Worm (Caenorhabditis elegans) whole organism, late embryonic: ENCODE measurements around the gene vab-3.

Source experiments
- C08G9.2 ChIP-seq: sonication (generic microtip); optimal IDR thresholded peaks from 2 replicates; lab custom pipeline; 2016; ENCODE audit warnings: mild to moderate bottlenecking, missing genetic modification characterization, moderate library complexity, missing compliant biosample characterization
- C38D4.7 ChIP-seq: fragments of 200-800 bp; sonication (Bioruptor generic); optimal IDR thresholded peaks from 2 replicates; lab custom pipeline; 2018; ENCODE audit warnings: mild to moderate bottlenecking, missing genetic modification characterization, moderate library complexity, missing compliant biosample characterization
- F13H6.1 ChIP-seq: sonication (generic microtip); optimal IDR thresholded peaks from 2 replicates; lab custom pipeline; 2016; ENCODE audit warnings: missing genetic modification characterization, missing compliant biosample characterization
- K02D7.2 ChIP-seq: sonication (generic microtip); optimal IDR thresholded peaks from 2 replicates; lab custom pipeline; 2017; ENCODE audit warnings: mild to moderate bottlenecking, missing genetic modification characterization, missing compliant biosample characterization
- K09A11.1 ChIP-seq: sonication (generic microtip); optimal IDR thresholded peaks from 2 replicates; lab custom pipeline; 2017; ENCODE audit warnings: antibody characterized with exemption, mild to moderate bottlenecking, missing genetic modification characterization, missing compliant biosample characterization; ENCODE audit not compliant: insufficient read depth
- Y22D7AL.16 ChIP-seq: sonication (generic microtip); optimal IDR thresholded peaks from 2 replicates; lab custom pipeline; 2016; ENCODE audit warnings: missing genetic modification characterization, missing compliant biosample characterization
- ahr-1 ChIP-seq: sonication (generic microtip); optimal IDR thresholded peaks from 2 replicates; lab custom pipeline; 2016; ENCODE audit warnings: missing genetic modification characterization, missing compliant biosample characterization
- ama-1 ChIP-seq: fragments of 150-350 bp; optimal IDR thresholded peaks from 2 replicates; lab custom pipeline; 2014
- ceh-14 ChIP-seq: sonication (generic microtip); optimal IDR thresholded peaks from 2 replicates; lab custom pipeline; 2016; ENCODE audit warnings: missing genotype, missing genetic modification characterization, missing compliant biosample characterization
- ceh-18 ChIP-seq: sonication (generic microtip); optimal IDR thresholded peaks from 2 replicates; lab custom pipeline; 2016; ENCODE audit warnings: missing genetic modification characterization, missing compliant biosample characterization
- ceh-2 ChIP-seq: sonication (generic microtip); optimal IDR thresholded peaks from 2 replicates; lab custom pipeline; 2016; ENCODE audit warnings: missing genotype, missing genetic modification characterization, missing compliant biosample characterization
- ceh-34 ChIP-seq: sonication (generic microtip); optimal IDR thresholded peaks from 2 replicates; lab custom pipeline; 2016; ENCODE audit warnings: mild to moderate bottlenecking, missing genetic modification characterization, missing compliant biosample characterization
- ceh-45 ChIP-seq: fragments of 200-800 bp; sonication (Bioruptor generic); IDR thresholded peaks from 2 replicates; pipeline ENCODE4 v1.3.6; 2022; ENCODE audit warnings: missing genetic modification reagents, missing genetic modification characterization, missing compliant biosample characterization
- ceh-48 ChIP-seq: sonication (generic microtip); optimal IDR thresholded peaks from 2 replicates; lab custom pipeline; 2016; ENCODE audit warnings: missing genetic modification characterization, inconsistent platforms, missing compliant biosample characterization
- ceh-9 ChIP-seq: sonication (generic microtip); optimal IDR thresholded peaks from 2 replicates; lab custom pipeline; 2016; ENCODE audit warnings: mild to moderate bottlenecking, missing genetic modification characterization, inconsistent platforms, missing compliant biosample characterization
- dmd-4 ChIP-seq: sonication (generic microtip); optimal IDR thresholded peaks from 2 replicates; lab custom pipeline; 2016; ENCODE audit warnings: borderline replicate concordance, missing genetic modification characterization, missing compliant biosample characterization
- dve-1 ChIP-seq: sonication (generic microtip); optimal IDR thresholded peaks from 2 replicates; lab custom pipeline; 2017; ENCODE audit warnings: antibody characterized with exemption, mild to moderate bottlenecking, missing genetic modification characterization, missing compliant biosample characterization
- elt-2 ChIP-seq: sonication (generic microtip); optimal IDR thresholded peaks from 2 replicates; lab custom pipeline; 2016; ENCODE audit warnings: missing genetic modification reagents, missing genetic modification characterization, missing compliant biosample characterization
- elt-4 ChIP-seq: sonication (generic microtip); optimal IDR thresholded peaks from 2 replicates; lab custom pipeline; 2016; ENCODE audit warnings: missing genetic modification characterization, missing compliant biosample characterization
- eyg-1 ChIP-seq: sonication (generic microtip); optimal IDR thresholded peaks from 2 replicates; lab custom pipeline; 2016; ENCODE audit warnings: missing genotype, missing genetic modification characterization, missing compliant biosample characterization
- fax-1 ChIP-seq: sonication (generic microtip); optimal IDR thresholded peaks from 2 replicates; lab custom pipeline; 2016; ENCODE audit warnings: missing genotype, missing genetic modification characterization, missing compliant biosample characterization
- fkh-10 ChIP-seq: fragments of 150-350 bp; optimal IDR thresholded peaks from 2 replicates; lab custom pipeline; 2014; ENCODE audit warnings: missing biosample characterization, missing genetic modification reagents, missing genetic modification characterization
- fkh-6 ChIP-seq: sonication (generic microtip); optimal IDR thresholded peaks from 2 replicates; lab custom pipeline; 2016; ENCODE audit warnings: missing genetic modification characterization, missing compliant biosample characterization
- gmeb-2 ChIP-seq: sonication (generic microtip); optimal IDR thresholded peaks from 2 replicates; lab custom pipeline; 2016; ENCODE audit warnings: missing genetic modification characterization, inconsistent platforms, missing compliant biosample characterization
- hlh-13 ChIP-seq: fragments of 200-800 bp; sonication (Bioruptor generic); optimal IDR thresholded peaks from 2 replicates; lab custom pipeline; 2018; ENCODE audit warnings: mild to moderate bottlenecking, missing genetic modification characterization, missing compliant biosample characterization
- hlh-30 ChIP-seq: sonication (generic microtip); optimal IDR thresholded peaks from 2 replicates; lab custom pipeline; 2017; ENCODE audit warnings: antibody characterized with exemption, missing genetic modification characterization, missing compliant biosample characterization; ENCODE audit not compliant: insufficient read depth
- hlh-8 ChIP-seq: sonication (generic microtip); optimal IDR thresholded peaks from 2 replicates; lab custom pipeline; 2016; ENCODE audit warnings: missing genotype, missing genetic modification characterization, missing compliant biosample characterization
- mec-3 ChIP-seq: sonication (generic microtip); optimal IDR thresholded peaks from 2 replicates; lab custom pipeline; 2016; ENCODE audit warnings: borderline replicate concordance, missing genetic modification characterization, missing compliant biosample characterization
- nhr-232 ChIP-seq: sonication (generic microtip); optimal IDR thresholded peaks from 2 replicates; lab custom pipeline; 2016; ENCODE audit warnings: missing genetic modification characterization, missing compliant biosample characterization
- npax-4 ChIP-seq: sonication (generic microtip); optimal IDR thresholded peaks from 2 replicates; lab custom pipeline; 2016; ENCODE audit warnings: missing genetic modification characterization, missing compliant biosample characterization
- pax-1 ChIP-seq: fragments of 150-350 bp; optimal IDR thresholded peaks from 2 replicates; lab custom pipeline; 2014; ENCODE audit warnings: missing biosample characterization, missing genetic modification characterization
- pha-4 ChIP-seq: fragments of 150-350 bp; optimal IDR thresholded peaks from 2 replicates; lab custom pipeline; 2018; ENCODE audit warnings: missing biosample characterization, missing genetic modification reagents, missing genetic modification characterization
- pqm-1 ChIP-seq: sonication (generic microtip); optimal IDR thresholded peaks from 2 replicates; lab custom pipeline; 2016; ENCODE audit warnings: missing genetic modification characterization, missing compliant biosample characterization
- pros-1 ChIP-seq: fragments of 150-350 bp; optimal IDR thresholded peaks from 2 replicates; lab custom pipeline; 2014; ENCODE audit warnings: missing biosample characterization, missing genetic modification reagents, missing genetic modification characterization
- ref-2 ChIP-seq: sonication (generic microtip); optimal IDR thresholded peaks from 2 replicates; lab custom pipeline; 2016; ENCODE audit warnings: missing genetic modification characterization, missing compliant biosample characterization
- sox-4 ChIP-seq: sonication (generic microtip); optimal IDR thresholded peaks from 2 replicates; lab custom pipeline; 2017; ENCODE audit warnings: mild to moderate bottlenecking, missing genetic modification characterization, inconsistent platforms, missing compliant biosample characterization
- syd-9 ChIP-seq: sonication (generic microtip); optimal IDR thresholded peaks from 2 replicates; lab custom pipeline; 2016; ENCODE audit warnings: mild to moderate bottlenecking, missing genetic modification characterization, moderate library complexity, missing compliant biosample characterization
- tbx-2 ChIP-seq: sonication (generic microtip); optimal IDR thresholded peaks from 2 replicates; lab custom pipeline; 2016; ENCODE audit warnings: missing genetic modification characterization, missing compliant biosample characterization
- tbx-7 ChIP-seq: sonication (generic microtip); optimal IDR thresholded peaks from 2 replicates; lab custom pipeline; 2016; ENCODE audit warnings: missing genotype, missing genetic modification characterization, missing compliant biosample characterization
- ttx-3 ChIP-seq: sonication (generic microtip); optimal IDR thresholded peaks from 2 replicates; lab custom pipeline; 2016; ENCODE audit warnings: missing genetic modification reagents, missing genetic modification characterization, missing compliant biosample characterization
- unc-3 ChIP-seq, 2 experiments: fragments of 200-800 bp in 1 of 2; sonication (Bioruptor generic) in 1 of 2; sonication (generic microtip) in 1 of 2; conservative IDR thresholded peaks in 1 of 2; optimal IDR thresholded peaks in 1 of 2; 2 replicates each; pipeline versions ENCODE4 v1.3.6 to Lab custom; 2016 to 2022; ENCODE audit warnings: missing compliant biosample characterization in 2 of 2, missing genetic modification characterization in 2 of 2, missing genetic modification reagents in 1 of 2
- unc-42 ChIP-seq: sonication (generic microtip); optimal IDR thresholded peaks from 2 replicates; lab custom pipeline; 2016; ENCODE audit warnings: missing genotype, missing genetic modification characterization, missing compliant biosample characterization

Gene vab-3

ce11 chrX:10541789-10542188 is 42.1 kb downstream of the vab-3 start:
- TF ChIP-seq ceh-14 (no peak), ceh-48 (no peak), sox-4 (tag; lab: Kevin White, UChicago) (no peak), C38D4.7 (GFP tag; lab: Kevin White, UChicago) (no peak), fkh-10 (GFP tag; lab: Kevin White, UChicago) (no peak), pqm-1 (tag; lab: Kevin White, UChicago) (no peak), ceh-45 (no peak), unc-3 (GFP tag; conservative IDR thresholded peaks at IDR 0.05; lab: Robert Waterston, UW) (no peak), unc-3 (tag; optimal IDR thresholded peaks at IDR 0.05; lab: Kevin White, UChicago) (no peak), ref-2 (tag; lab: Kevin White, UChicago) (no peak), K02D7.2 (tag; lab: Kevin White, UChicago) (no peak), ceh-2 (tag; lab: Kevin White, UChicago) (no peak), npax-4 (tag; lab: Kevin White, UChicago) (no peak), pax-1 (tag; lab: Kevin White, UChicago) (no peak), ahr-1 (tag; lab: Kevin White, UChicago) (no peak), pros-1 (tag; lab: Kevin White, UChicago) (no peak)

- TF ChIP-seq ama-1 (lab: Kevin White, UChicago) (no peak), fax-1 (tag; lab: Kevin White, UChicago) (no peak), dve-1 (no peak), dmd-4 (tag; lab: Kevin White, UChicago) (no peak), C38D4.7 (GFP tag; lab: Kevin White, UChicago) (no peak), ceh-48 (no peak), hlh-30 (tag; lab: Kevin White, UChicago) (no peak), nhr-232 (tag; lab: Kevin White, UChicago) (no peak), mec-3 (tag; lab: Kevin White, UChicago) (no peak), unc-3 (GFP tag; conservative IDR thresholded peaks at IDR 0.05; lab: Robert Waterston, UW) (no peak), unc-3 (tag; optimal IDR thresholded peaks at IDR 0.05; lab: Kevin White, UChicago) (no peak), C08G9.2 (tag; lab: Kevin White, UChicago) (no peak), tbx-7 (tag; lab: Kevin White, UChicago) (no peak), hlh-8 (tag; lab: Kevin White, UChicago) (no peak), K09A11.1 (tag; lab: Kevin White, UChicago) (no peak), fkh-6 (tag; lab: Kevin White, UChicago) (no peak), tbx-2 (tag; lab: Kevin White, UChicago) (no peak), syd-9 (tag; lab: Kevin White, UChicago) (no peak), ceh-45 (no peak)
Observed at ce11 chrX:10542313-10543048, 42.8 kb downstream of the vab-3 start, which contains the start of the genes F59F5.3 and F59F5.4. F59F5.3 (minus strand) TSS chrX:10542413. F59F5.4 (plus strand) TSS chrX:10542998.

ce11 chrX:10545716-10546115 is 46.0 kb downstream of the vab-3 start, which contains the start of gene F59F5.5:
F59F5.5 (plus strand) TSS chrX:10546016.
- TF ChIP-seq elt-4 (tag; lab: Kevin White, UChicago), result no peak
- TF ChIP-seq dve-1, result no peak
- TF ChIP-seq gmeb-2 (tag; lab: Kevin White, UChicago), result no peak
- no peak for TF ChIP-seq ceh-9 (tag; lab: Kevin White, UChicago)
- no peak for TF ChIP-seq eyg-1 (tag; lab: Kevin White, UChicago)
- TF ChIP-seq ceh-18 (tag; lab: Kevin White, UChicago), result no peak
- TF ChIP-seq C38D4.7 (GFP tag; lab: Kevin White, UChicago), result no peak
- no peak for TF ChIP-seq hlh-13 (GFP tag; lab: Kevin White, UChicago)
- TF ChIP-seq F13H6.1 (tag; lab: Kevin White, UChicago), result no peak
- TF ChIP-seq ttx-3 (tag; lab: Kevin White, UChicago), result no peak
- no peak for TF ChIP-seq dmd-4 (tag; lab: Kevin White, UChicago)
- no peak for TF ChIP-seq ceh-34
- no peak for TF ChIP-seq elt-2 (tag; lab: Kevin White, UChicago)
- no peak for TF ChIP-seq pqm-1 (tag; lab: Kevin White, UChicago)
- TF ChIP-seq nhr-232 (tag; lab: Kevin White, UChicago), result no peak
- TF ChIP-seq Y22D7AL.16 (tag; lab: Kevin White, UChicago), result no peak
- no peak for TF ChIP-seq pha-4 (tag; lab: Kevin White, UChicago)
- TF ChIP-seq hlh-8 (tag; lab: Kevin White, UChicago), result no peak
- TF ChIP-seq unc-42 (tag; lab: Kevin White, UChicago), result no peak
